Fruit fly (Drosophila melanogaster) Kc167 (cell line): ENCODE measurements around the gene Neu2.

ENCODE experiments used
- Sin3A ChIP-seq: fragments of >200 bp; optimal IDR thresholded peaks from 2 replicates; lab custom pipeline; 2018; ENCODE audit warnings: missing external identifiers
- h ChIP-seq: fragments of >200 bp; optimal IDR thresholded peaks from 3 replicates; lab custom pipeline; 2018; ENCODE audit warnings: missing external identifiers
- insv ChIP-seq: fragments of >200 bp; optimal IDR thresholded peaks from 3 replicates; lab custom pipeline; 2018; ENCODE audit warnings: missing external identifiers
- psq ChIP-seq: fragments of >200 bp; optimal IDR thresholded peaks from 2 replicates; lab custom pipeline; 2017; ENCODE audit warnings: missing external identifiers

- TF ChIP-seq Sin3A (lab: Kevin White, UChicago) (no peak), insv (lab: Kevin White, UChicago) (no peak), psq (lab: Kevin White, UChicago) (no peak), h (no peak)
Measured at dm6 chr3L:21536857-21537256, 46.5 kb upstream of the Neu2 start, which contains the start of gene Rpn10.
